Fruit fly (Drosophila melanogaster): ENCODE results near the gene Kif19A.

The Kif19A gene

DNA sequence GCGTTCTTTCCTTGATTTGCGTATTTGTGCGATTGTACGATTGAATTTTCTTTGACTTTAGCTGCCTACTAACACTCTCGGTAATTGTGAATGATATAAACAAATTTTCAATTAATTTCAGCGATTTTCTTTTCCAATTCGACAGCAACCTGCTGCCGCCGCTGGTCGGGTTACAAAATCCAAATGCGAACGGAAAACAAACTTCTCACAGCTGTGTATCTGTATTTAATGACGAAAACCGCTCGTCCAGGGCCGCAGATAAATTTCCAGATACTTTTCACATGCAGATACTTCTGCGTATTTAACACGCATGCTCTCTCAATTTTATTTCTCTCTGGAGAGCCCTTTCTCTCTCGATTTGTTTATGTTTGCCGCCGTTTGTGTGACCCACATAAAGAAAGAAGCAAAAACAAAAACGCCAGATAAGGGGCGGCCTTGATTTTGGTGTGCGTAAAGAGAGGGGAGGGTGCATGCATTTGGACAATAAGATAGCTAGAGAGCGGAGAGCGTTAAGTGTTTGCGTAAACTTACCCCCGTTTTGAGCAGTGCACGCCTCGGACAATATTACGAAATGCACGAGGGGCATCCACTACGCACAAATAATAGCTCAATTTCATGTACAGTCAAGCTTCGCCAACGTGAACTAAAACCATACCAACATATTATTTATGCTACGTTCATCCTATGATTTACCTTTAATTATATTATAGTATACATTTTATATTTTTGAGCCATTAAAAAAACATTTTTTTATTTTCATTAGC is 9.9 kb downstream of the Kif19A start, which contains the start of gene CG12402 (continued):
- TF ChIP-seq run (tag; optimal IDR thresholded peaks at IDR 0.05), result peak; percentile 76
- TF ChIP-seq fd102C (GFP tag; optimal IDR thresholded peaks at IDR 0.05), result no peak
- TF ChIP-seq CG6791 (GFP tag; IDR thresholded peaks at IDR 0.05; ENCODE audit: partially characterized antibody), result no peak; the same call in 2 of the 3 replicates
- peak; percentile 68 for TF ChIP-seq CG12155 (GFP tag; optimal IDR thresholded peaks at IDR 0.05)
- TF ChIP-seq CG1529 (GFP tag; optimal IDR thresholded peaks at IDR 0.05), result peak; percentile 68
- peak; percentile 55 for TF ChIP-seq CG31388 (GFP tag; optimal IDR thresholded peaks at IDR 0.05)
- peak; percentile 59 to 60 for TF ChIP-seq chif (GFP tag; optimal IDR thresholded peaks at IDR 0.05)
- peak; percentile 85; the same call in 2 of the 3 replicates for TF ChIP-seq ase (GFP tag; IDR thresholded peaks at IDR 0.05)
- TF ChIP-seq fd96Cb (tag; optimal IDR thresholded peaks at IDR 0.05), result peak; percentile 86
- TF ChIP-seq CG32772 (GFP tag; IDR thresholded peaks at IDR 0.05), result peak; percentile 81
- TF ChIP-seq hbn (GFP tag; IDR thresholded peaks at IDR 0.05; ENCODE audit: partially characterized antibody), result peak; percentile 29; the same call in 1 of the 2 replicates
- TF ChIP-seq insv (GFP tag; optimal IDR thresholded peaks at IDR 0.05), result peak in 1 of 2 experiments; percentile 40
- TF ChIP-seq zf30C (GFP tag; optimal IDR thresholded peaks at IDR 0.05), result peak; percentile 99
- peak; percentile 72 for TF ChIP-seq sug (tag; optimal IDR thresholded peaks at IDR 0.05)
- TF ChIP-seq CG16813 (GFP tag; IDR thresholded peaks at IDR 0.05; ENCODE audit: partially characterized antibody), result no peak
- peak in 1 of 3 experiments; percentile 89 for TF ChIP-seq Stat92E (GFP tag; optimal IDR thresholded peaks at IDR 0.05)
- TF ChIP-seq CG13894 (tag; optimal IDR thresholded peaks at IDR 0.05), result peak; percentile 63
- peak; percentile 74 for TF ChIP-seq CG12299 (tag; optimal IDR thresholded peaks at IDR 0.05)
- TF ChIP-seq Meics (GFP tag; optimal IDR thresholded peaks at IDR 0.05), result peak; percentile 83
- TF ChIP-seq nom (GFP tag; optimal IDR thresholded peaks at IDR 0.05), result no peak
- TF ChIP-seq Dip2 (GFP tag; IDR thresholded peaks at IDR 0.05), result no peak
- TF ChIP-seq dm (GFP tag; optimal IDR thresholded peaks at IDR 0.05), result peak; percentile 60
- TF ChIP-seq CG10147 (GFP tag; optimal IDR thresholded peaks at IDR 0.05), result peak; percentile 70
- peak; percentile 63 for TF ChIP-seq CG14667 (GFP tag; IDR thresholded peaks at IDR 0.05)
- TF ChIP-seq MESR4 (GFP tag; optimal IDR thresholded peaks at IDR 0.05), result no peak
- TF ChIP-seq gro (GFP tag; optimal IDR thresholded peaks at IDR 0.05), result peak; percentile 24
- peak; percentile 61 for TF ChIP-seq CG18619 (GFP tag; optimal IDR thresholded peaks at IDR 0.05)
- peak; percentile 45 for TF ChIP-seq HmgD (GFP tag; optimal IDR thresholded peaks at IDR 0.05)
- peak; percentile 83 for TF ChIP-seq CG8388 (GFP tag; optimal IDR thresholded peaks at IDR 0.05)
- TF ChIP-seq kni (GFP tag; optimal IDR thresholded peaks at IDR 0.05), result peak; percentile 98
- peak; percentile 77 for TF ChIP-seq CG4730 (GFP tag; IDR thresholded peaks at IDR 0.05)
- TF ChIP-seq zen (tag; optimal IDR thresholded peaks at IDR 0.05), result peak; percentile 51
- peak; percentile 61; the same call in 1 of the 2 replicates for TF ChIP-seq CG3847 (GFP tag; IDR thresholded peaks at IDR 0.05)
- TF ChIP-seq CG12104 (GFP tag; optimal IDR thresholded peaks at IDR 0.05), result peak; percentile 70
- peak; percentile 63 for TF ChIP-seq salm (tag; optimal IDR thresholded peaks at IDR 0.05)
- TF ChIP-seq TFAM (GFP tag; optimal IDR thresholded peaks at IDR 0.05), result peak; percentile 60
- peak; percentile 63 for TF ChIP-seq klu (GFP tag; IDR thresholded peaks at IDR 0.05)
- TF ChIP-seq Hr39 (optimal IDR thresholded peaks at IDR 0.05), result no peak
- peak; percentile 84 for TF ChIP-seq az2 (GFP tag; optimal IDR thresholded peaks at IDR 0.05)
- TF ChIP-seq Hr3 (GFP tag; optimal IDR thresholded peaks at IDR 0.05), result peak; percentile 91
- TF ChIP-seq CG6689 (GFP tag; IDR thresholded peaks at IDR 0.05), result peak; percentile 89
- peak; percentile 66 for TF ChIP-seq psq (GFP tag; optimal IDR thresholded peaks at IDR 0.05)
- TF ChIP-seq CG6272 (GFP tag; IDR thresholded peaks at IDR 0.05), result peak; percentile 72
- peak; percentile 89 for TF ChIP-seq CG14441 (GFP tag; IDR thresholded peaks at IDR 0.05)
- TF ChIP-seq ro (GFP tag; IDR thresholded peaks at IDR 0.05), result peak; percentile 76
- TF ChIP-seq CG4360 (GFP tag; IDR thresholded peaks at IDR 0.05), result peak; percentile 67
- peak; percentile 57 for TF ChIP-seq CG4328 (GFP tag; optimal IDR thresholded peaks at IDR 0.05)
- TF ChIP-seq ab (GFP tag; optimal IDR thresholded peaks at IDR 0.05), result peak; percentile 28
- TF ChIP-seq grn (GFP tag; optimal IDR thresholded peaks at IDR 0.05), result peak; percentile 79
